Worm (Caenorhabditis elegans) whole organism, L4 larva: ENCODE measurements around the gene F01F1.14.
A peak's percentile ranks its signal among the peaks of the same experiment; 100 is the strongest.

ENCODE experiments used
- F49E8.2 ChIP-seq: sonication (generic microtip); optimal IDR thresholded peaks from 2 replicates; lab custom pipeline; 2016; ENCODE audit warnings: missing compliant biosample characterization, mild to moderate bottlenecking, missing genetic modification characterization, borderline replicate concordance
- T20F7.1 ChIP-seq: fragments of 200-800 bp; sonication (Bioruptor generic); optimal IDR thresholded peaks from 2 replicates; lab custom pipeline; 2018; ENCODE audit warnings: mild to moderate bottlenecking, missing genetic modification characterization, missing compliant biosample characterization
- T26A8.4 ChIP-seq: fragments of 200-800 bp; sonication (Bioruptor generic); IDR thresholded peaks from 2 replicates; pipeline ENCODE4 v1.3.6; 2022; ENCODE audit warnings: missing genetic modification characterization, missing compliant biosample characterization
- Y105C5A.15 ChIP-seq: fragments of 200-800 bp; sonication (Bioruptor generic); IDR thresholded peaks from 2 replicates; pipeline ENCODE4 v1.3.6; 2022; ENCODE audit warnings: missing genetic modification characterization, missing compliant biosample characterization
- Y48G9A.11 ChIP-seq: fragments of 200-800 bp; sonication (Bioruptor generic); IDR thresholded peaks from 2 replicates; pipeline ENCODE4 v1.3.6; 2022; ENCODE audit warnings: missing genetic modification reagents, missing genetic modification characterization, missing compliant biosample characterization
- ZK546.5 ChIP-seq, 2 experiments: sonication (generic microtip); optimal IDR thresholded peaks; 2 replicates each; lab custom pipeline; 2017; ENCODE audit warnings: missing biosample characterization in 2 of 2, missing genetic modification characterization in 2 of 2
- aha-1 ChIP-seq: fragments of 150-350 bp; peaks from one replicate; lab custom pipeline; 2014; ENCODE audit warnings: missing biosample characterization, missing genetic modification characterization
- attf-4 ChIP-seq: sonication (generic microtip); optimal IDR thresholded peaks from 3 replicates; lab custom pipeline; 2017; ENCODE audit warnings: missing biosample characterization, missing genetic modification characterization
- ceh-32 ChIP-seq: sonication (generic microtip); optimal IDR thresholded peaks from 2 replicates; lab custom pipeline; 2016; ENCODE audit warnings: mild to moderate bottlenecking, missing genetic modification characterization, missing compliant biosample characterization; ENCODE audit not compliant: poor library complexity
- ceh-62 ChIP-seq: sonication (generic microtip); optimal IDR thresholded peaks from 2 replicates; lab custom pipeline; 2017; ENCODE audit warnings: missing biosample characterization, missing genetic modification characterization
- ceh-82 ChIP-seq: sonication (generic microtip); optimal IDR thresholded peaks from 2 replicates; lab custom pipeline; 2017; ENCODE audit warnings: missing biosample characterization, missing genetic modification characterization
- ces-1 ChIP-seq: fragments of 150-350 bp; sonication (generic microtip); optimal IDR thresholded peaks from 4 replicates; lab custom pipeline; 2014; ENCODE audit warnings: missing biosample characterization, missing genetic modification reagents, missing genetic modification characterization
- egl-43 ChIP-seq: fragments of 200-800 bp; sonication (Bioruptor generic); IDR thresholded peaks from 2 replicates; pipeline ENCODE4 v1.3.6; 2022; ENCODE audit warnings: missing genetic modification reagents, missing genetic modification characterization, missing compliant biosample characterization
- fos-1 ChIP-seq: fragments of 150-350 bp; optimal IDR thresholded peaks from 2 replicates; lab custom pipeline; 2014; ENCODE audit warnings: missing biosample characterization, missing genetic modification characterization
- hif-1 ChIP-seq, 2 experiments: sonication (generic microtip); optimal IDR thresholded peaks; 2 replicates each; lab custom pipeline; 2016 to 2017; ENCODE audit warnings: missing compliant biosample characterization in 2 of 2, missing genetic modification characterization in 2 of 2, missing genetic modification reagents in 2 of 2, missing genotype in 2 of 2, mild to moderate bottlenecking in 1 of 2
- lin-15B ChIP-seq: fragments of 150-350 bp; sonication (generic microtip); optimal IDR thresholded peaks from 3 replicates; lab custom pipeline; 2014; ENCODE audit warnings: missing biosample characterization, missing genetic modification characterization
- lin-29 ChIP-seq: fragments of 200-800 bp; sonication (Bioruptor generic); IDR thresholded peaks from 2 replicates; pipeline ENCODE4 v1.3.6; 2022; ENCODE audit warnings: missing genetic modification reagents, missing genetic modification characterization, missing compliant biosample characterization
- lin-38 ChIP-seq: fragments of 200-800 bp; sonication (Bioruptor generic); IDR thresholded peaks from 2 replicates; pipeline ENCODE4 v1.3.6; 2022; ENCODE audit warnings: missing genetic modification reagents, missing genetic modification characterization, missing compliant biosample characterization
- lsy-2 ChIP-seq, 2 experiments: fragments of 150-350 bp in 1 of 2; sonication (generic microtip) in 1 of 2; optimal IDR thresholded peaks; 2 replicates each; lab custom pipeline; 2014 to 2017; ENCODE audit warnings: missing biosample characterization in 2 of 2, missing genetic modification characterization in 2 of 2
- mes-2 ChIP-seq: sonication (generic microtip); optimal IDR thresholded peaks from 2 replicates; lab custom pipeline; 2016; ENCODE audit warnings: missing genotype, mild to moderate bottlenecking, missing genetic modification characterization, missing compliant biosample characterization; ENCODE audit not compliant: poor library complexity, severe bottlenecking
- nhr-111 ChIP-seq: fragments of 200-800 bp; sonication (Bioruptor generic); optimal IDR thresholded peaks from 2 replicates; lab custom pipeline; 2018; ENCODE audit warnings: mild to moderate bottlenecking, missing genetic modification characterization, missing compliant biosample characterization
- nhr-25 ChIP-seq: sonication (generic microtip); optimal IDR thresholded peaks from 2 replicates; lab custom pipeline; 2017; ENCODE audit warnings: missing genetic modification characterization, mild to moderate bottlenecking, missing compliant biosample characterization, antibody characterized with exemption, moderate library complexity, borderline replicate concordance; ENCODE audit not compliant: insufficient read depth
- nhr-28 ChIP-seq: fragments of 150-350 bp; optimal IDR thresholded peaks from 2 replicates; lab custom pipeline; 2014; ENCODE audit warnings: missing biosample characterization, missing genetic modification characterization
- nhr-48 ChIP-seq: sonication (generic microtip); optimal IDR thresholded peaks from 2 replicates; lab custom pipeline; 2016; ENCODE audit warnings: mild to moderate bottlenecking, missing genetic modification characterization, missing compliant biosample characterization
- pha-4 ChIP-seq, 2 experiments: fragments of 150-350 bp in 1 of 2; fragments of 200-800 bp in 1 of 2; sonication (Bioruptor generic) in 1 of 2; IDR thresholded peaks in 1 of 2; optimal IDR thresholded peaks in 1 of 2; 2 replicates each; pipeline versions ENCODE4 v1.3.6 to Lab custom; 2014 to 2022; ENCODE audit warnings: missing genetic modification characterization in 2 of 2, missing genetic modification reagents in 2 of 2, missing biosample characterization in 1 of 2, missing compliant biosample characterization in 1 of 2
- sdz-12 ChIP-seq: fragments of 200-800 bp; sonication (Bioruptor generic); optimal IDR thresholded peaks from 2 replicates; lab custom pipeline; 2018; ENCODE audit warnings: mild to moderate bottlenecking, missing genetic modification characterization, missing compliant biosample characterization
- snpc-1.2 ChIP-seq: fragments of 200-800 bp; sonication (Bioruptor generic); IDR thresholded peaks from 2 replicates; pipeline ENCODE4 v1.3.6; 2022; ENCODE audit warnings: missing genetic modification reagents, missing genetic modification characterization, missing compliant biosample characterization
- tra-1 ChIP-seq: fragments of 200-800 bp; sonication (Bioruptor generic); IDR thresholded peaks from 2 replicates; pipeline ENCODE4 v1.3.6; 2022; ENCODE audit warnings: missing genetic modification reagents, missing genetic modification characterization, missing compliant biosample characterization
- unc-39 ChIP-seq: sonication (generic microtip); optimal IDR thresholded peaks from 2 replicates; lab custom pipeline; 2017; ENCODE audit warnings: missing biosample characterization, missing genetic modification characterization
- unc-62 ChIP-seq, 3 experiments: fragments of 150-350 bp in 1 of 3; sonication (generic microtip); optimal IDR thresholded peaks in 2 of 3; peaks in 1 of 3; 1 replicate in 1 of 3; 2 replicates in 2 of 3; lab custom pipeline; 2014 to 2017; ENCODE audit warnings: missing biosample characterization in 3 of 3, missing genetic modification characterization in 3 of 3, missing genetic modification reagents in 3 of 3, missing genotype in 1 of 3
- zip-11 ChIP-seq: fragments of 200-800 bp; sonication (Bioruptor generic); IDR thresholded peaks from 2 replicates; pipeline ENCODE4 v1.3.6; 2022; ENCODE audit warnings: missing genetic modification characterization, missing compliant biosample characterization

The F01F1.14 gene

DNA sequence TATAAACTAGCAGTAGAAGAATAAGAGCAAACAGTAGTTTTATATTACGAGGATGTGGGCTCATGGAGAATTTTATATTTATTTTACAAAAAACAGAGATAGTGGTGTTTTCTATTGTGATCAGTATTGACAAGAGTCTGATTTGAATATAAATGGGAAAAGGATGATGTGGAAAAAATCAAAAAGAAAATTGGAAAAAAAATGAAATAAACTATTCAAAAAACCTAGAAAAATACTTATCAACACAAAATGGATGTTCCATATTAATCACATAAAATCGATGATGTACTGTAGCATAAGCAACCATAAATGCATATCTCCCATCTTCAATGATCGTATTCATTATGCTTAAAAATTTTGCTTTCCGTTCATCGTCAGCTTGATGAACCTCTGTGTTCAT lies 4.2 kb upstream of the F01F1.14 start, which contains the start of gene C28H8.7:
Gene C28H8.7, minus strand, starts transcription at position 101 of the 400 bp plus-strand sequence.
- TF ChIP-seq hif-1 (tag; optimal IDR thresholded peaks at IDR 0.05; lab: Kevin White, UChicago), result no peak
- TF ChIP-seq snpc-1.2 (GFP tag; lab: Robert Waterston, UW), result no peak
- no peak for TF ChIP-seq lin-29 (GFP tag; lab: Robert Waterston, UW)
- TF ChIP-seq pha-4 (GFP tag; IDR thresholded peaks at IDR 0.05; lab: Robert Waterston, UW), result no peak
- no peak for TF ChIP-seq pha-4 (tag; optimal IDR thresholded peaks at IDR 0.05; lab: Kevin White, UChicago)
- TF ChIP-seq attf-4 (tag; lab: Kevin White, UChicago), result no peak
- TF ChIP-seq egl-43 (GFP tag; lab: Robert Waterston, UW), result no peak
- no peak for TF ChIP-seq nhr-111 (GFP tag; lab: Kevin White, UChicago)
- no peak for TF ChIP-seq lin-15B (tag; lab: Kevin White, UChicago)
- no peak for TF ChIP-seq mes-2 (tag; lab: Kevin White, UChicago)
- TF ChIP-seq nhr-48 (tag; lab: Kevin White, UChicago), result no peak
- no peak for TF ChIP-seq sdz-12 (GFP tag; lab: Kevin White, UChicago)
- TF ChIP-seq zip-11 (GFP tag; lab: Robert Waterston, UW), result no peak
- no peak for TF ChIP-seq ZK546.5 (tag; optimal IDR thresholded peaks at IDR 0.05; lab: Kevin White, UChicago)
- TF ChIP-seq tra-1 (GFP tag; lab: Robert Waterston, UW), result no peak

DNA sequence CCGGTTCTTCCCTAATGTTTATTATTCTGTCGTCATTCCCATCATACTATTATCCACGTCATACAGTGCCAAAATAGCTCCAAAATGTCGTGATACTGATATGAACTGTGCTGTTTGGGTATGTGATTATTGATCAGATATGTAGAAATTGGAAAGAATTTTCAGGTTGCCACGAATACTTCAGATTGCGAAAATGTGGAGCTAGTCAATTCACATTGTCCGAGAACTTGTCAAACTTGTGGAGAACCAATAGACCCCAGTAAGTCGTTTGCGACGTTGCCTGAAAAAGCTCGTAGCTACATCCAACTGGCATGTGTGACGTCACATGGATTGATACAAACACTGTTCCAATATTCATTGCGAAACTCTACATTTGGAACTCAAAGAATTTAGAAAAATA lies 1.7 kb upstream of the F01F1.14 start:
- TF ChIP-seq aha-1 (tag; lab: Kevin White, UChicago) (peak; percentile 44), Y105C5A.15 (GFP tag; lab: Robert Waterston, UW) (no peak), unc-62 (GFP tag; optimal IDR thresholded peaks at IDR 0.05 in 1 of 2; lab: Kevin White, UChicago) (peak in 1 of 2 experiments; percentile 95), unc-62 (tag; optimal IDR thresholded peaks at IDR 0.05; lab: Kevin White, UChicago) (no peak)

DNA sequence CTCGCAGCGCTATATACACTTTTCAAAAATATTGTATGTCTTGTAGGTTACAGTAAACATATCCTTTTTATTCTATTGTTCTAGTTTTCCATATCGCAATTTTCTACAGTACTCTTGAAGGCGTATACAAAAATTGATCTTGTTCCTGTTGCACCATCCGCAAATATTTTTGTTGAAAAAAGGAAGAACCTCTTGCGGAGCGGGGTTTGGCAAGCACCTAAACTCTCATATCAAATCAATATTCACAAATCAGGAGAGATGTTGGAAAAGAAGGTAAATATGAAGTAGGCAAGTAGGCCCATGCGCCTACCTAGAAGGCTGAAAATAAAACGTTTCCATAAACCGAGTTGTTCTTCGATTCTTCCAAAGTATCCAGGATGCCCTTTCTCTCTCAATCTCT lies 1.3 kb upstream of the F01F1.14 start, which contains the start of gene C28H8.5:
Gene C28H8.5, plus strand, starts transcription at position 301 of the 400 bp plus-strand sequence.
- TF ChIP-seq Y48G9A.11 (GFP tag; lab: Robert Waterston, UW) (no peak), snpc-1.2 (GFP tag; lab: Robert Waterston, UW) (no peak)
- TF ChIP-seq, all 104 proteins: peak for 0

DNA sequence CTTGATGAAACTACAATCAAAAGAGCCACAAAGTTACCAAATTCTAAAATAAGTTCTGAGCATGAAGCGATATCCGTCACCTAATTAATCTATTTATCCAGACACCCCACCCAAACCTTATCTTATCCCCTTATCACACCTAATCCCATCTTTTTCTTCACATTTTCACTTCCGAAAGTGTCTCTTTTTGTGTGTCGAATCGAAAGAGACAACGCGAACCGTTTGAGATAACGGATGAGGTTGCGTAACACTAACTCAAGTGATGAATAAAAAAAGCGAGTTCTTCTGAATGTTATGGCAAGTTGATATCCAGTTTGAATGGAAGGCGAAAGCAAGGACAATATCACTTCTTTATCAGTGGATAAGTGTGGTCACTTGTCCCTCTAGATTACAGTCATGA lies 794 bp upstream of the F01F1.14 start:
- no peak for TF ChIP-seq pha-4 (GFP tag; IDR thresholded peaks at IDR 0.05; lab: Robert Waterston, UW)
- TF ChIP-seq pha-4 (tag; optimal IDR thresholded peaks at IDR 0.05; lab: Kevin White, UChicago), result no peak
- TF ChIP-seq nhr-28, result no peak
- no peak for TF ChIP-seq lsy-2 (tag; optimal IDR thresholded peaks at IDR 0.05; lab: Kevin White, UChicago)
- TF ChIP-seq fos-1 (tag; lab: Kevin White, UChicago), result no peak
- TF ChIP-seq ceh-82 (tag; lab: Kevin White, UChicago), result no peak
- TF ChIP-seq ces-1 (GFP tag; lab: Kevin White, UChicago), result no peak
- no peak for TF ChIP-seq nhr-25 (tag; lab: Kevin White, UChicago)
- no peak for TF ChIP-seq unc-39
- TF ChIP-seq F49E8.2 (tag; lab: Kevin White, UChicago), result no peak

DNA sequence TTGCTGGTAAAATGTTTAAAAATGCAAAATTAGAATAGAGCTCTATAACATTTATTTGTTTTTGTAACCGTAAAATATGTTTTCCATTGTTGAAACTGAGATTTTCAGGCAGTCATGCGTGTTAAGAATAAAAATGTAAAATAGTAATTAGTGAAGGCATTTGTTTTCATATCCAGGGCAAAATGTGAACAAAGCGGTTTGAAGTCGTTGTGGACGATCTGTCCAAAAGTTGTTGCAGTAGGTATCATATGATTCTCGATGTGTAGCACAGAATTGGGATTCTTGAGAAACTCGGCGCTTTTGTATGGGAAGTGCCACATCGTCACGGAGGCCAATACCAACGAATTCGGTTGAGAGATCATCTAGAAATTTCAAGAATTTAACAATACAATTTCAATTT lies 439 bp downstream of the F01F1.14 start:
- TF ChIP-seq ceh-32 (tag; lab: Kevin White, UChicago), result no peak
- no peak for TF ChIP-seq T20F7.1
- peak; percentile 33 for TF ChIP-seq lin-38
- 0 out of 2 replicates have a peak, but pooled peaks have one; percentile 16 for TF ChIP-seq T26A8.4 (GFP tag; lab: Robert Waterston, UW)
- TF ChIP-seq ceh-62 (tag; lab: Kevin White, UChicago), result no peak
